Worm (Caenorhabditis elegans) whole organism, L4/young adult: Measurements from ENCODE around the gene ceh-100.

ENCODE experiments used
- dao-5 ChIP-seq: sonication (generic microtip); optimal IDR thresholded peaks from 2 replicates; lab custom pipeline; 2016; ENCODE audit warnings: missing genotype, missing genetic modification characterization, moderate library complexity, missing compliant biosample characterization
- him-1 ChIP-seq: sonication (generic microtip); optimal IDR thresholded peaks from 2 replicates; lab custom pipeline; 2016; ENCODE audit warnings: missing genotype, missing genetic modification reagents, missing genetic modification characterization, missing compliant biosample characterization

- TF ChIP-seq him-1 (tag; lab: Kevin White, UChicago) (no peak), dao-5 (tag; lab: Kevin White, UChicago) (no peak)
Observed at ce11 chrII:12626120-12626624, 22.7 kb upstream of the ceh-100 start.
